Fruit fly (Drosophila melanogaster): ENCODE measurements around the gene Taf4.
A peak's percentile ranks its signal among the peaks of the same experiment; 100 is the strongest.

Taf4 gene

DNA sequence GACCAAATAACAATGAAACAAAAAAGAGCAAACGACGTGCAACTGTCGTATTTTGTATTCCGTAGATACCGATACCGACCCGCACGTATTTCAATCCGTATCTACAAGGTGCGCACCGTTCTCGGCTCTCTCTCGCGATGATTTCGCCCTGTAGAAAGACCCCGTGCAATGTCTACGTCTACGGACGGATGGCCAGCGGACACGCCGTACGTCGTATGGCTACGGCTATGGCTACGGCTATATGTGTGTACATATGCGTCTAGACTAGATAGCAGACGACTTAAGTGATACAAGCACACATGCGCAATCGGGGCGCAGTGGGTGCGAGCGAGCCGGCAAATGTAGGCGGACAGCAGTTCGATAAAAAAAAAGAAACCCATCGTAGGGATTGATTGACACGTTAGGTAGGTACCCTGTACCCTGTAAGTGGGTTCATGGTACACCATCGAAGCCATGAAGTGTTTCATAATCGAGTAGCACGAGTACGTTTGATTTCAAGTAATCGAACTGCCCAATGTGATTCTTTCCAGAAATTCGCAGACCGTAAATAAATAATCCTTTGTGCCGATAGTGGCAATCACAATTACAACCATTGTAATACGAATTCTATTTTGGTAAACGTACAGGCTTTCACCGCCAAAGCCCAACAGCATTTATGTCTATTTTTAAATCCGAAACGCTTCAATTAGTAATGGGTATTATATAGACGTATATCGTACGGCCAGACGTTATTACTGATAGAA, 36.6 kb downstream of the Taf4 start (continued):
- TF ChIP-seq CG5953 (GFP tag; IDR thresholded peaks at IDR 0.05) (no peak), CG4360 (GFP tag; IDR thresholded peaks at IDR 0.05) (no peak), CG2875 (GFP tag; optimal IDR thresholded peaks at IDR 0.05) (no peak), peb (GFP tag; IDR thresholded peaks at IDR 0.05) (no peak), CG9876 (GFP tag; optimal IDR thresholded peaks at IDR 0.05) (no peak), HLH54F (GFP tag; optimal IDR thresholded peaks at IDR 0.05) (peak; percentile 6), ac (GFP tag; optimal IDR thresholded peaks at IDR 0.05) (no peak), ssp (GFP tag; IDR thresholded peaks at IDR 0.05) (no peak), CG17186 (GFP tag; optimal IDR thresholded peaks at IDR 0.05) (no peak), zen (tag; optimal IDR thresholded peaks at IDR 0.05) (no peak), Gug (GFP tag; IDR thresholded peaks at IDR 0.05) (no peak), tup (GFP tag; optimal IDR thresholded peaks at IDR 0.05) (no peak), zf30C (GFP tag; optimal IDR thresholded peaks at IDR 0.05) (no peak), Scr (GFP tag; IDR thresholded peaks at IDR 0.05; ENCODE audit: partially characterized antibody) (no peak), Ravus (GFP tag; IDR thresholded peaks at IDR 0.05) (no peak), Antp (GFP tag; optimal IDR thresholded peaks at IDR 0.05) (peak; percentile 17), Awh (GFP tag; IDR thresholded peaks at IDR 0.05) (no peak), BtbVII (GFP tag; optimal IDR thresholded peaks at IDR 0.05) (peak; percentile 24), CG14050 (GFP tag; IDR thresholded peaks at IDR 0.05) (no peak), Deaf1 (tag; optimal IDR thresholded peaks at IDR 0.05) (peak; percentile 50), CG11456 (GFP tag; IDR thresholded peaks at IDR 0.05) (no peak), MTF-1 (GFP tag; optimal IDR thresholded peaks at IDR 0.05; ENCODE audit: borderline replicate concordance) (no peak), Meics (GFP tag; optimal IDR thresholded peaks at IDR 0.05) (peak; percentile 28), Aef1 (GFP tag; IDR thresholded peaks at IDR 0.05) (no peak), MESR4 (GFP tag; optimal IDR thresholded peaks at IDR 0.05) (no peak), Bteb2 (GFP tag; optimal IDR thresholded peaks at IDR 0.05) (peak; percentile 16), bsh (GFP tag; optimal IDR thresholded peaks at IDR 0.05) (no peak), CG6272 (GFP tag; IDR thresholded peaks at IDR 0.05) (no peak), gsb (GFP tag; IDR thresholded peaks at IDR 0.05) (0 out of 2 replicates have a peak, but pooled peaks have one; percentile 11), ATbp (GFP tag; optimal IDR thresholded peaks at IDR 0.05) (no peak), NFAT (GFP tag; IDR thresholded peaks at IDR 0.05) (no peak; the same call in 1 of the 2 replicates), fru (optimal IDR thresholded peaks at IDR 0.05) (no peak), Doc3 (GFP tag; IDR thresholded peaks at IDR 0.05; ENCODE audit: partially characterized antibody) (no peak), ems (GFP tag; optimal IDR thresholded peaks at IDR 0.05) (no peak), pros (GFP tag; optimal IDR thresholded peaks at IDR 0.05) (no peak), CG6254 (GFP tag; optimal IDR thresholded peaks at IDR 0.05) (no peak), btn (GFP tag; optimal IDR thresholded peaks at IDR 0.05) (no peak), CG15696 (tag; optimal IDR thresholded peaks at IDR 0.05) (no peak), CG17612 (GFP tag; IDR thresholded peaks at IDR 0.05) (no peak), CG6791 (GFP tag; IDR thresholded peaks at IDR 0.05; ENCODE audit: partially characterized antibody) (no peak), dm (GFP tag; optimal IDR thresholded peaks at IDR 0.05) (no peak), pfk (GFP tag; optimal IDR thresholded peaks at IDR 0.05) (no peak), Side (GFP tag; optimal IDR thresholded peaks at IDR 0.05) (peak; percentile 23), CG18599 (GFP tag; optimal IDR thresholded peaks at IDR 0.05) (no peak), CHES-1-like (GFP tag; optimal IDR thresholded peaks at IDR 0.05) (peak; percentile 46), exex (tag; optimal IDR thresholded peaks at IDR 0.05) (peak; percentile 54), CG2120 (GFP tag; optimal IDR thresholded peaks at IDR 0.05) (peak; percentile 58), ftz-f1 (GFP tag; optimal IDR thresholded peaks at IDR 0.05) (peak; percentile 30), zfh2 (GFP tag; optimal IDR thresholded peaks at IDR 0.05) (no peak), CG12299 (tag; optimal IDR thresholded peaks at IDR 0.05) (no peak)

Measured in whole organism, embryonic.